Worm (Caenorhabditis elegans) whole organism, L4/young adult: ENCODE results near the gene F20C5.11.

Experiments
- W03F9.2 ChIP-seq: fragments of 150-350 bp; optimal IDR thresholded peaks from 2 replicates; lab custom pipeline; 2014; ENCODE audit warnings: missing biosample characterization, missing genetic modification characterization
- dao-5 ChIP-seq: sonication (generic microtip); optimal IDR thresholded peaks from 2 replicates; lab custom pipeline; 2016; ENCODE audit warnings: missing genotype, missing genetic modification characterization, moderate library complexity, missing compliant biosample characterization
- him-1 ChIP-seq: sonication (generic microtip); optimal IDR thresholded peaks from 2 replicates; lab custom pipeline; 2016; ENCODE audit warnings: missing genotype, missing genetic modification reagents, missing genetic modification characterization, missing compliant biosample characterization

Gene F20C5.11

DNA sequence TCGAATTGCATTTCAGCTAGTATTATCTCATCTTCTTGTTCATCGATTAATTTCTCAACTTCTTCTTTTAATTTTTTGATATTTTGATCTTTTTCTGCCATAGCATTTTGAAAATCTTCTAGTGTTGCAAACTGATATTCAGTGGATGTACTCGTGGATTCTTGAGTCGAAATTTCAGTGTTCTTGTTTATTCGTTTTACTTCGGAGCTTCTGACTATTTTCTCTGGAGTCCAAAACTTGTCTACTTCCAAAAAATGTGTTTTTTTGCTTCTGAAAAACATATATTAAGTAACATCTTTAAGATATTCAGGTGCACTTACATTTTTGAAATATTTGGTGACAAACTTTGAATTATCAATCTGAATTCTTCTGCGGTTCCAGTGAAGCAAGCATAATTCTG lies 7.7 kb upstream of the F20C5.11 start, which contains the start of gene F20C5.5:
Gene F20C5.5, minus strand, starts transcription at position 101 of the 400 bp plus-strand sequence.
- TF ChIP-seq him-1 (tag; lab: Kevin White, UChicago), result no peak
- TF ChIP-seq dao-5 (tag; lab: Kevin White, UChicago), result no peak

DNA sequence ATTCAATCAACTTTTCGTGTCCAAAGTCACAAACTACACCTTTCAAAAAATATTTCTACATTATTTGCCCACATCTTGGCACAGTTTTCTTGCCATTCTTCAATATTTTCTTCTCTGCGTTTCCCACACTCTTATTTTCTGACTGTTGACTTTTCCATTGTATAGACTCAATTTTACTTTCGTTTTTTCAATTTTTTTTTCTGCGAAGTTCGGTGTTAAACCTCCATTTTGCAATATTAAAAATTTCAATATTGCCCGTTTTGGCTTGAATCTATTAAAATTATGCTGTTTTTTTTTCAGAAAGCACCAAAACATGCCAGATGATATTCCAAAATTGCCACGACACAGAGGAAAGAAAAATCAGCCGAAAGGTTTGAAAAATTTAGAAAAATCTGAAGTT lies 2.8 kb upstream of the F20C5.11 start, which contains the start of gene cdc-50.B:
Gene cdc-50.B, plus strand, starts transcription at position 301 of the 400 bp plus-strand sequence.
- TF ChIP-seq dao-5 (tag; lab: Kevin White, UChicago) (no peak), him-1 (tag; lab: Kevin White, UChicago) (no peak), W03F9.2 (tag; lab: Kevin White, UChicago) (no peak)

DNA sequence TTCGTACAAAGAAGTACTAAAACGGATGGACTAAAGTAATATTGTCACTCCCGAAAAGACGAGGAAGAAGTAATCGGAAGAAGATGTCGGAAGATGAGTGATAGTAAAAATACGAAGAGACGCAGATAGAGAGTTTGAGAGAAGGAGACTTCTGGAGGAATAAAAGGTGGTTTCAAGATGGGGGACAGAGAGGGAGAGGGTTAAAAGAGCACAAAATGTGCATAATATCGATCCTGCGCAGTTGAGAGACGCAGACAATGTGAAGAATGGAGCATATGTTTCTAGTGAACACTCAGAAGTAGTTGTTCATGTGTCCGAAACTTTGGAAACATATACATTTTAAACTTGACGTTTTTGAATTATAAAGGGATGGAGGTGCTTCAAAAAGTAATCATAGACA lies 675 bp upstream of the F20C5.11 start:
- TF ChIP-seq dao-5 (tag; lab: Kevin White, UChicago), result no peak
- TF ChIP-seq him-1 (tag; lab: Kevin White, UChicago), result no peak
- TF ChIP-seq W03F9.2 (tag; lab: Kevin White, UChicago), result no peak

ce11 chrIV:8758620-8759019 lies 3.2 kb downstream of the F20C5.11 start:
- TF ChIP-seq him-1 (tag; lab: Kevin White, UChicago) (no peak), dao-5 (tag; lab: Kevin White, UChicago) (no peak), W03F9.2 (tag; lab: Kevin White, UChicago) (no peak)

ce11 chrIV:8757729-8758128 lies 4.1 kb downstream of the F20C5.11 start:
- TF ChIP-seq W03F9.2 (tag; lab: Kevin White, UChicago), result no peak

ce11 chrIV:8754727-8755126 lies 7.1 kb downstream of the F20C5.11 start, which contains the start of gene elli-1:
Gene elli-1, minus strand, starts transcription at chrIV:8754827.
- TF ChIP-seq W03F9.2 (tag; lab: Kevin White, UChicago) (no peak), him-1 (tag; lab: Kevin White, UChicago) (no peak), dao-5 (tag; lab: Kevin White, UChicago) (no peak)

DNA sequence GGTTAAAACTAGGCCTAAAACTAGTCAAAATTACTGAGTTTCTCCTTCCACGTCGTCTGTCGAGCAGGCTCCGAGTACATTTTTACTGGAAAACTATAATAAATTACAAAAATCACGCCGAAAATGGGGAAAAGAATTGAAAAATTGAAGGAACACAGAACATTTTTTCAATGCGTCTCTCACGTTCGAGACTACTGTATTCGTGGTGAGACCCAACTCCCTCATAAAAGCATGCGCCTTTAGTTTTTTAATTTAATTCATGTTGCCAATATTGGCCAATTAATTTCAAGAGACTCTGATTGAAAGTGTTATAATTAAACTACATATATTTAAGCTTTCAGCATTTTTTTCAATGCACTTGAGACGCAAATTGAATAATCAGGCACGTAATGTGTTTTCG lies 7.7 kb downstream of the F20C5.11 start:
- no peak for TF ChIP-seq dao-5 (tag; lab: Kevin White, UChicago)
- TF ChIP-seq him-1 (tag; lab: Kevin White, UChicago), result no peak
- no peak for TF ChIP-seq W03F9.2 (tag; lab: Kevin White, UChicago)

DNA sequence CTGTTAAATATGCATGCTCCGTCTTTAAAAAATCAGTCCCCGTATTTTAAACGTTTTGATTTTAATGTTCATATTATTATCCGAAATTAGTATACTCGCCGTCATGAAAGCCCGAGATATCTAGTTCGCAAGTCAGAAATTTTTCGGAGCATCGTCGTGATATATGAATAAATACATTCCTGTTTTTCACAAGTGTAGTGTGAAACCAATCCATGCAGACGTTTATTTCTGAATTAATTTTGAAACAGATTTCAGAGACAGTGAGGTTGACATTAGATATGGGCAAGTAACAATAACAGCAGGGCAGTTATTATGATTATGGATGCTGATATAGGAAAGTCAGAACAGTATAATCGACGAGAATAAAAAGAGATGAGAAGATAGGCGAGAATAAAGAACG lies 9.3 kb downstream of the F20C5.11 start:
- TF ChIP-seq dao-5 (tag; lab: Kevin White, UChicago), result no peak
- no peak for TF ChIP-seq W03F9.2 (tag; lab: Kevin White, UChicago)
- no peak for TF ChIP-seq him-1 (tag; lab: Kevin White, UChicago)

DNA sequence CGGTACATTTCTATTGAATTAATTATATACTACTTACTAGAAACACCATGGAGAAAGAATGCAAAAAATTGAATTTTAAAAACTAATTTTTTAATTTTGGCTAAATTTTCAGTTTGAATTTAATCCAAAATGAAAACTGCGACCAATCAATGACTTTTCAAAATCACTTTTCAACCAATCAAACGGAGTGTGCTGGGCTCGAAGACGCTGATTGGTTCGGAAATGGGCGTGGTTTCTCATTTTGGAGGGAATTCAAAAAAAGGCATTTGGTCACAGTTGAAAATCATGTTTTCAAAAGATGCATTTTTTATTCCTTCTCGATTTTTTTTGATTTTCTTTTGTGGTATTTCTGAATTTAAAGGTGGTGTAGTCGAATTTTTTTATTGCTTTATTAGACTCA lies 12.8 kb downstream of the F20C5.11 start:
- no peak for TF ChIP-seq him-1 (tag; lab: Kevin White, UChicago)
- TF ChIP-seq dao-5 (tag; lab: Kevin White, UChicago), result no peak
- no peak for TF ChIP-seq W03F9.2 (tag; lab: Kevin White, UChicago)

ce11 chrIV:8745591-8746302 lies 16.0 kb downstream of the F20C5.11 start, which contains the start of the genes F20C5.7 and parg-1:
Gene F20C5.7, minus strand, starts transcription at chrIV:8745691.
Gene parg-1, plus strand, starts transcription at chrIV:8746252.
- TF ChIP-seq dao-5 (tag; lab: Kevin White, UChicago), result no peak
- TF ChIP-seq him-1 (tag; lab: Kevin White, UChicago), result no peak

DNA sequence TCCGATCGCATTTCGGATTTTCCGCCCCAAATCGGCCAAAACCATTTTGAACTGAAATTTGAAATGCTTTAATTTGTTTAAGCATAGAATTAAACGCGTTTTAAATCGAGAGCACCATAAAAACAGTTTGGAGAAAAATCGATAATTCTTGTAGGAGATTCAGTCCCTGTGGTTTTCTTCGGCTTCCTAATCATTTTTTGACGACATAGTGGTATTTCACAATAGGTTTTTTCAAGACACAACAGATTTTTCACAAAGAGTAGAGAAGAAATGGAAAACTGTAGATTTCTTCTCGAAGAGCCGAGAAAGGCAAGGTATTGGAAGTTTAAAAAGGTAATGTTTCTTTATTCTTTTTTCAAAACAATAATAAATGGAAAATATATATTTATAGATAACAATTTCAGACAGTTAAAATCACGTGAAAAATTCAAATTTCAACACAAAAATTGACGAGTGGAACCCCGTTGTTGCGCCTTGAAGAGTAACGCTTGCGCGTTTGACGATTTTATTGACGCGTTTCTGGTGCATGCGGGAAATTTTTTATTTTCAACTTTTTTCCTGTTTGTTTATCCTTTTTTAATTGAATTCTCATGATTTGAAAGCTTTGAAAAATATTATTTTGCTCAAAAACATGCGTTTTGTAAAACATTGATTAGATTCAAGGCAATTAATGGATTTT lies 18.0 kb downstream of the F20C5.11 start, which contains the start of gene F21D5.7:
Gene F21D5.7, minus strand, starts transcription at position 51 of the 679 bp plus-strand sequence.
- TF ChIP-seq him-1 (tag; lab: Kevin White, UChicago) (no peak), dao-5 (tag; lab: Kevin White, UChicago) (no peak), W03F9.2 (tag; lab: Kevin White, UChicago) (peak; percentile 92)

DNA sequence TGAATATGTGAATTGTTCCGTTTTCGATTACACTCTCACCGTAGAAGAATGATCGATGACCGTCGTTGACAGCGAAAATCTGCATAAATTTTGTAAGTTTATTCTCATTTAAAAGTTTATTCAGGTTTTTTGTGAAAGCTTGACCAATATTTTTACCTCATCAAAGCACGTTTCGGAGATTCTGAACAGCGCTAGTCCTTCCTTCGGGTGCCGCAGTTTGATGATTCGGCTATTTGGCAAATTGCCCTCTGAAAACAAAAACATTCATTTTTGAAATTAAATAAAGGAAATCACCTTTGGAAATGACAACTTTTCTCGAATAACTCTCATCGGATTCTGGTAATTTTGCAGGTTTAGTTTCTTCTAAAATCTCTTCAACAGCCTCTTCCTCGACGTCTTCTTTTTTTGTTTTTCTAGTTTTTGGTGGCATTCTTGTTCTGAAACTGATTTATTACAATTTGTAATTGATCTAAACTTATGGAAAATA lies 20.8 kb downstream of the F20C5.11 start, which contains the start of gene F21D5.6:
Gene F21D5.6, minus strand, starts transcription at position 437 of the 487 bp plus-strand sequence.
- no peak for TF ChIP-seq W03F9.2 (tag; lab: Kevin White, UChicago)
- no peak for TF ChIP-seq him-1 (tag; lab: Kevin White, UChicago)
- TF ChIP-seq dao-5 (tag; lab: Kevin White, UChicago), result no peak

DNA sequence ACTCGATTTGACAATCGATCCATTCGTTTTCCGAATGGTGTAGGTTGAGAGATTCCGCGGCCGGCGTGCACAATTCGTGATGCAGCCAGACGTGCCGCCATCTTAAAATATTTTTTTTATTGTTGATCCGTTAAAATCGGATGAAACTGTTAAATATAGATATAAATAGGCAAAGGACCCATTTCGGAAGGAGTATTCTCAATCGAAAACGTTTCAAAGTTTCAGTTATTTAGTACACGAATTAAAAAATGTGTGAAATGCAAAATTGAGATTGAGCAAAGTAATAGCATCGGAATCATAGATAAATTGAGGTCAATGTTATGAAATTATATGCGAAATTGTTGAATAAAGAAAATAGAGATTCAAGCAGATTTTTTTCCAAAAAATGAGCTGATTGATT lies 21.9 kb downstream of the F20C5.11 start, which contains the start of gene mrps-33:
Gene mrps-33, minus strand, starts transcription at position 101 of the 400 bp plus-strand sequence.
- TF ChIP-seq dao-5 (tag; lab: Kevin White, UChicago) (no peak), him-1 (tag; lab: Kevin White, UChicago) (no peak), W03F9.2 (tag; lab: Kevin White, UChicago) (no peak)
